Fruit fly (Drosophila melanogaster) whole organism, embryonic: ENCODE measurements around the gene dj-1beta.

Experiments
- Bteb2 ChIP-seq: fragments of 200-800 bp; sonication (Bioruptor generic); optimal IDR thresholded peaks from 2 replicates; lab custom pipeline; 2016; ENCODE audit warnings: missing biosample characterization, missing genetic modification characterization
- CG10209 ChIP-seq: fragments of 200-800 bp; sonication (Bioruptor generic); optimal IDR thresholded peaks from 3 replicates; lab custom pipeline; 2017; ENCODE audit warnings: missing biosample characterization, mild to moderate bottlenecking, missing genetic modification characterization, missing genetic modification reagents
- CG11247 ChIP-seq: fragments of 200-800 bp; sonication (Bioruptor generic); IDR thresholded peaks from 2 replicates; pipeline ENCODE4 v1.3.6; 2022; ENCODE audit warnings: missing biosample characterization, missing genetic modification characterization
- CG12071 ChIP-seq: fragments of 200-800 bp; sonication (Bioruptor generic); optimal IDR thresholded peaks from 3 replicates; lab custom pipeline; 2018; ENCODE audit warnings: missing biosample characterization, mild to moderate bottlenecking, missing genetic modification characterization
- CG12219 ChIP-seq: fragments of 200-800 bp; sonication (Bioruptor generic); optimal IDR thresholded peaks from 3 replicates; lab custom pipeline; 2018; ENCODE audit warnings: missing biosample characterization, mild to moderate bottlenecking, missing genetic modification characterization
- CG12236 ChIP-seq: fragments of 200-800 bp; sonication (Bioruptor generic); optimal IDR thresholded peaks from 2 replicates; lab custom pipeline; 2016; ENCODE audit warnings: missing biosample characterization, missing genetic modification characterization
- CG12769 ChIP-seq: fragments of 200-800 bp; sonication (Bioruptor generic); optimal IDR thresholded peaks from 2 replicates; lab custom pipeline; 2019; ENCODE audit warnings: missing biosample characterization, mild to moderate bottlenecking, missing genetic modification characterization, moderate library complexity
- CG13123 ChIP-seq: fragments of 200-800 bp; sonication (Bioruptor generic); optimal IDR thresholded peaks from 2 replicates; lab custom pipeline; 2016; ENCODE audit warnings: missing biosample characterization, missing genetic modification characterization
- CG15269 ChIP-seq: fragments of 200-800 bp; sonication (Bioruptor generic); optimal IDR thresholded peaks from 2 replicates; lab custom pipeline; 2018; ENCODE audit warnings: missing biosample characterization, mild to moderate bottlenecking, missing genetic modification characterization, moderate library complexity
- CG15479 ChIP-seq: fragments of 200-800 bp; sonication (Bioruptor generic); optimal IDR thresholded peaks from 3 replicates; lab custom pipeline; 2019; ENCODE audit warnings: missing biosample characterization, mild to moderate bottlenecking, missing genetic modification characterization, moderate library complexity
- CG17186 ChIP-seq: fragments of 200-800 bp; sonication (Bioruptor generic); optimal IDR thresholded peaks from 3 replicates; lab custom pipeline; 2017; ENCODE audit warnings: missing biosample characterization, missing genetic modification reagents, missing genetic modification characterization
- CG17359 ChIP-seq: fragments of 200-800 bp; sonication (Bioruptor generic); optimal IDR thresholded peaks from 3 replicates; lab custom pipeline; 2018; ENCODE audit warnings: missing biosample characterization, mild to moderate bottlenecking, missing genetic modification characterization, moderate library complexity
- CG18262 ChIP-seq: fragments of 200-800 bp; optimal IDR thresholded peaks from 3 replicates; lab custom pipeline; 2019; ENCODE audit warnings: missing biosample characterization, mild to moderate bottlenecking, missing genetic modification characterization, moderate library complexity
- CG2712 ChIP-seq: fragments of 200-800 bp; optimal IDR thresholded peaks from 3 replicates; lab custom pipeline; 2019; ENCODE audit warnings: missing biosample characterization, mild to moderate bottlenecking, missing genetic modification characterization, moderate library complexity
- CG2875 ChIP-seq: fragments of 200-800 bp; sonication (Bioruptor generic); optimal IDR thresholded peaks from 2 replicates; lab custom pipeline; 2017; ENCODE audit warnings: missing biosample characterization, mild to moderate bottlenecking, missing genetic modification characterization, missing genetic modification reagents
- CG30431 ChIP-seq: fragments of 200-800 bp; sonication (Bioruptor generic); optimal IDR thresholded peaks from 2 replicates; lab custom pipeline; 2017; ENCODE audit warnings: missing biosample characterization, missing genetic modification characterization
- CG4424 ChIP-seq: fragments of 200-800 bp; sonication (Bioruptor generic); optimal IDR thresholded peaks from 3 replicates; lab custom pipeline; 2016; ENCODE audit warnings: missing biosample characterization, missing genetic modification characterization
- CG5953 ChIP-seq: fragments of 200-800 bp; sonication (Bioruptor generic); IDR thresholded peaks from 2 replicates; pipeline ENCODE4 v1.3.6; 2022; ENCODE audit warnings: missing biosample characterization, missing genetic modification characterization
- CG7987 ChIP-seq: fragments of 200-800 bp; sonication (Bioruptor generic); optimal IDR thresholded peaks from 2 replicates; lab custom pipeline; 2018; ENCODE audit warnings: missing biosample characterization, mild to moderate bottlenecking, missing genetic modification characterization, moderate library complexity
- CG8089 ChIP-seq: fragments of 200-800 bp; sonication (Bioruptor generic); optimal IDR thresholded peaks from 3 replicates; lab custom pipeline; 2016; ENCODE audit warnings: missing biosample characterization, missing genetic modification characterization
- CG8359 ChIP-seq: fragments of 200-800 bp; sonication (Bioruptor generic); optimal IDR thresholded peaks from 2 replicates; lab custom pipeline; 2017; ENCODE audit warnings: missing biosample characterization, mild to moderate bottlenecking, missing genetic modification characterization, borderline replicate concordance
- CG9727 ChIP-seq: fragments of 200-800 bp; sonication (Bioruptor generic); optimal IDR thresholded peaks from 3 replicates; lab custom pipeline; 2017; ENCODE audit warnings: missing biosample characterization, mild to moderate bottlenecking, missing genetic modification characterization
- D ChIP-seq, 2 experiments: fragments of 200-800 bp in 1 of 2; fragments of >200 bp in 1 of 2; sonication (Bioruptor generic) in 1 of 2; optimal IDR thresholded peaks; 2 replicates in 1 of 2; 3 replicates in 1 of 2; lab custom pipeline; 2017; ENCODE audit warnings: mild to moderate bottlenecking in 1 of 2, missing biosample characterization in 1 of 2, missing genetic modification characterization in 1 of 2, missing genetic modification reagents in 1 of 2
- Dfd ChIP-seq, 2 experiments: fragments of >200 bp; optimal IDR thresholded peaks; 2 replicates each; lab custom pipeline; 2017; ENCODE audit warnings: missing biosample characterization in 2 of 2, missing genetic modification characterization in 2 of 2
- H2.0 ChIP-seq: fragments of 200-800 bp; sonication (Bioruptor generic); IDR thresholded peaks from 2 replicates; pipeline ENCODE4 v1.3.6; 2022; ENCODE audit warnings: missing biosample characterization, missing genetic modification characterization
- MTF-1 ChIP-seq: fragments of 200-800 bp; sonication (Bioruptor generic); optimal IDR thresholded peaks from 2 replicates; lab custom pipeline; 2018; ENCODE audit warnings: missing biosample characterization, mild to moderate bottlenecking, missing genetic modification characterization, borderline replicate concordance
- Med ChIP-seq: fragments of 200-800 bp; sonication (Bioruptor generic); peaks from one replicate; lab custom pipeline; 2016; ENCODE audit warnings: missing biosample characterization, missing genetic modification characterization, mild to moderate bottlenecking, inconsistent platforms, moderate library complexity
- Nf-YC ChIP-seq: fragments of 200-800 bp; optimal IDR thresholded peaks from 3 replicates; lab custom pipeline; 2019; ENCODE audit warnings: missing biosample characterization, mild to moderate bottlenecking, missing genetic modification characterization, moderate library complexity
- Sry-β ChIP-seq: fragments of 200-800 bp; sonication (Bioruptor generic); optimal IDR thresholded peaks from 2 replicates; lab custom pipeline; 2018; ENCODE audit warnings: missing biosample characterization, mild to moderate bottlenecking, missing genetic modification characterization, moderate library complexity
- Trl ChIP-seq, 3 experiments: fragments of >200 bp in 2 of 3; fragments of 200-800 bp in 1 of 3; sonication (Bioruptor generic) in 1 of 3; optimal IDR thresholded peaks; 2 replicates in 1 of 3; 3 replicates in 2 of 3; lab custom pipeline; 2016 to 2017; ENCODE audit warnings: missing biosample characterization in 1 of 3, missing genetic modification characterization in 1 of 3
- Vsx1 ChIP-seq: fragments of 200-800 bp; sonication (Bioruptor generic); optimal IDR thresholded peaks from 2 replicates; lab custom pipeline; 2017; ENCODE audit warnings: missing biosample characterization, mild to moderate bottlenecking, missing genetic modification characterization, missing genetic modification reagents
- ac ChIP-seq: fragments of 200-800 bp; sonication (Bioruptor generic); optimal IDR thresholded peaks from 3 replicates; lab custom pipeline; 2017; ENCODE audit warnings: missing biosample characterization, mild to moderate bottlenecking, missing genetic modification characterization
- aop ChIP-seq: fragments of 200-800 bp; sonication (Bioruptor generic); IDR thresholded peaks from 2 replicates; pipeline ENCODE4 v1.3.6; 2022; ENCODE audit warnings: missing biosample characterization, missing genetic modification characterization
- bsh ChIP-seq, 2 experiments: fragments of 200-800 bp; sonication (Bioruptor generic); optimal IDR thresholded peaks; 2 replicates each; lab custom pipeline; 2017 to 2018; ENCODE audit warnings: mild to moderate bottlenecking in 2 of 2, missing biosample characterization in 2 of 2, missing genetic modification characterization in 2 of 2, moderate library complexity in 1 of 2
- cad ChIP-seq: fragments of >200 bp; optimal IDR thresholded peaks from 2 replicates; lab custom pipeline; 2017; ENCODE audit warnings: missing biosample characterization, missing genetic modification characterization
- ewg ChIP-seq: fragments of 200-800 bp; sonication (Bioruptor generic); optimal IDR thresholded peaks from 3 replicates; lab custom pipeline; 2017; ENCODE audit warnings: mild to moderate bottlenecking, missing biosample characterization, missing genetic modification reagents, missing genetic modification characterization
- fd102C ChIP-seq: fragments of 200-800 bp; sonication (Bioruptor generic); optimal IDR thresholded peaks from 2 replicates; lab custom pipeline; 2018; ENCODE audit warnings: missing biosample characterization, mild to moderate bottlenecking, missing genetic modification characterization, moderate library complexity
- lola ChIP-seq, 3 experiments: fragments of >200 bp in 2 of 3; fragments of 200-800 bp in 1 of 3; sonication (Bioruptor generic) in 1 of 3; optimal IDR thresholded peaks; 2 replicates each; lab custom pipeline; 2017 to 2019; ENCODE audit warnings: missing biosample characterization in 3 of 3, missing genetic modification characterization in 3 of 3, mild to moderate bottlenecking in 1 of 3, moderate library complexity in 1 of 3
- otp ChIP-seq: fragments of 200-800 bp; sonication (Bioruptor generic); IDR thresholded peaks from 3 replicates; pipeline ENCODE4, ENCODE4 v1.3.6; 2022; ENCODE audit warnings: missing biosample characterization, missing genetic modification characterization
- pita ChIP-seq: fragments of 200-800 bp; sonication (Bioruptor generic); optimal IDR thresholded peaks from 2 replicates; lab custom pipeline; 2017; ENCODE audit warnings: missing biosample characterization, mild to moderate bottlenecking, missing genetic modification characterization
- sr ChIP-seq: fragments of 200-800 bp; sonication (Bioruptor generic); IDR thresholded peaks from 3 replicates; pipeline ENCODE4 v1.3.6; 2022; ENCODE audit warnings: missing biosample characterization, missing genetic modification characterization
- tll ChIP-seq, 2 experiments: fragments of 200-800 bp in 1 of 2; fragments of >200 bp in 1 of 2; sonication (Bioruptor generic) in 1 of 2; optimal IDR thresholded peaks; 2 replicates each; lab custom pipeline; 2017 to 2019; ENCODE audit warnings: missing biosample characterization in 2 of 2, missing genetic modification characterization in 2 of 2, mild to moderate bottlenecking in 1 of 2, moderate library complexity in 1 of 2
- trh ChIP-seq: fragments of 200-800 bp; sonication (Bioruptor generic); optimal IDR thresholded peaks from 2 replicates; lab custom pipeline; 2016; ENCODE audit warnings: missing biosample characterization, missing genetic modification characterization
- unpg ChIP-seq: fragments of 200-800 bp; sonication (Bioruptor generic); optimal IDR thresholded peaks from 3 replicates; lab custom pipeline; 2018; ENCODE audit warnings: missing biosample characterization, mild to moderate bottlenecking, missing genetic modification characterization, moderate library complexity
- vfl ChIP-seq: fragments of 200-800 bp; sonication (Bioruptor generic); optimal IDR thresholded peaks from 2 replicates; lab custom pipeline; 2016; ENCODE audit warnings: missing biosample characterization, missing genetic modification characterization
- vvl ChIP-seq: fragments of 200-800 bp; sonication (Bioruptor generic); IDR thresholded peaks from 2 replicates; pipeline ENCODE4 v1.3.6; 2022; ENCODE audit warnings: missing biosample characterization, missing genetic modification characterization
- wek ChIP-seq: fragments of 200-800 bp; sonication (Bioruptor generic); optimal IDR thresholded peaks from 3 replicates; lab custom pipeline; 2018; ENCODE audit warnings: missing biosample characterization, mild to moderate bottlenecking, missing genetic modification characterization, moderate library complexity

Gene dj-1beta

DNA sequence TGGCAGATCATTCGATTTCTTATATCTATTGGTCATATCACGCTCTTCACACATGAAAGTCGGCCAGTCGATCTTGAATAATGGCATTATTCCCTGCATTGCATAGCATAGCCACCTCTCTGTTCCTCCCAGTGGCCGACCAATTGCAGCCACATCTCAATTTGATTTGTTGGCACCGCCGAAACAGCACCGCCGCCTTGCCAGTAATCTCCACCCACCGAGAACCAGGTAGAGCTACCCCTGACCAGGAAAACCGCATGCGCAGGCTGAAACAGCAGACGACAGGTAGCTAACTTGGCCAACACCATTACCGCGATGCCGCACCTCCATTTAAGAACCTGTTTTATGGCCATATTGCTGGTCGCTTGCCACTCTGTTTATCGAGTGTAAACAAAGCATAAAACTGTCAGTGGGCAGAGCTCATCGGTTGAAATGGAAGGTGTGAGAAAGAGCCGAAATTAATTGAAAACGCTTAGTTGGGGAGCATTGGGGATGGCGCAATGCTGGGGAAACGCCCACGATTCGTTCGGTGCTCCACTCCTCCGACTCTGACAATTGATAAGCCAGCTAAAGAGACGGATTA, 39.9 kb upstream of the dj-1beta start (continued):
- TF ChIP-seq lola (GFP tag; optimal IDR thresholded peaks at IDR 0.05; lab: Kevin White, UChicago) (peak in 1 of 3 experiments; percentile 18), CG9727 (GFP tag; lab: Kevin White, UChicago) (peak; percentile 53), CG5953 (GFP tag; lab: Robert Waterston, UW) (no peak), CG30431 (peak; percentile 26), CG8359 (peak; percentile 18), ewg (GFP tag; lab: Kevin White, UChicago) (peak; percentile 42), ac (peak; percentile 53), Sry-β (GFP tag; lab: Kevin White, UChicago) (peak; percentile 24), vvl (0 out of 2 replicates have a peak, but pooled peaks have one; percentile 21), CG4424 (GFP tag; lab: Kevin White, UChicago) (peak; percentile 7), Trl (optimal IDR thresholded peaks at IDR 0.05; lab: Kevin White, UChicago) (no peak), Trl (GFP tag; optimal IDR thresholded peaks at IDR 0.05; lab: Kevin White, UChicago) (peak; percentile 18), wek (GFP tag; lab: Kevin White, UChicago) (peak; percentile 79), CG15479 (peak; percentile 50), CG10209 (GFP tag; lab: Kevin White, UChicago) (peak; percentile 25), otp (peak; percentile 56; the same call in 1 of the 3 replicates), cad (GFP tag; lab: Kevin White, UChicago) (peak; percentile 89), CG15269 (tag; lab: Kevin White, UChicago) (no peak), CG17186 (GFP tag; lab: Kevin White, UChicago) (peak; percentile 15), CG18262 (tag; lab: Kevin White, UChicago) (peak; percentile 15), CG7987 (GFP tag; lab: Kevin White, UChicago) (peak; percentile 27), CG17359 (peak; percentile 12), Vsx1 (GFP tag; lab: Kevin White, UChicago) (peak; percentile 46), MTF-1 (GFP tag; lab: Kevin White, UChicago) (peak; percentile 76), Bteb2 (GFP tag; lab: Kevin White, UChicago) (no peak), D (optimal IDR thresholded peaks at IDR 0.05; lab: Kevin White, UChicago) (peak; percentile 48), D (GFP tag; optimal IDR thresholded peaks at IDR 0.05; lab: Kevin White, UChicago) (peak; percentile 32), CG2875 (peak; percentile 49), CG13123 (GFP tag; lab: Kevin White, UChicago) (peak; percentile 11), Dfd (GFP tag; optimal IDR thresholded peaks at IDR 0.05; lab: Kevin White, UChicago) (no peak), aop (GFP tag; lab: Robert Waterston, UW) (no peak), vfl (GFP tag; lab: Kevin White, UChicago) (no peak), CG2712 (tag; lab: Kevin White, UChicago) (no peak), CG11247 (GFP tag; lab: Robert Waterston, UW) (0 out of 2 replicates have a peak, but pooled peaks have one; percentile 8), CG8089 (GFP tag; lab: Kevin White, UChicago) (peak; percentile 31), bsh (GFP tag; optimal IDR thresholded peaks at IDR 0.05; lab: Kevin White, UChicago) (peak in 1 of 2 experiments; percentile 23), sr (peak; percentile 74; the same call in 2 of the 3 replicates), unpg (GFP tag; lab: Kevin White, UChicago) (peak; percentile 15), Med (GFP tag; lab: Kevin White, UChicago) (peak; percentile 65), pita (no peak), CG12769 (tag; lab: Kevin White, UChicago) (no peak), CG12219 (GFP tag; lab: Kevin White, UChicago) (peak; percentile 4), fd102C (GFP tag; lab: Kevin White, UChicago) (peak; percentile 83), Nf-YC (tag; lab: Kevin White, UChicago) (peak; percentile 93), H2.0 (no peak), tll (GFP tag; optimal IDR thresholded peaks at IDR 0.05; lab: Kevin White, UChicago) (peak in 1 of 2 experiments; percentile 70), CG12071 (GFP tag; lab: Kevin White, UChicago) (peak; percentile 41), trh (GFP tag; lab: Kevin White, UChicago) (no peak), CG12236 (GFP tag; lab: Kevin White, UChicago) (peak; percentile 33)
